Worm (Caenorhabditis elegans): Measurements from ENCODE around the gene lsm-4.

DNA sequence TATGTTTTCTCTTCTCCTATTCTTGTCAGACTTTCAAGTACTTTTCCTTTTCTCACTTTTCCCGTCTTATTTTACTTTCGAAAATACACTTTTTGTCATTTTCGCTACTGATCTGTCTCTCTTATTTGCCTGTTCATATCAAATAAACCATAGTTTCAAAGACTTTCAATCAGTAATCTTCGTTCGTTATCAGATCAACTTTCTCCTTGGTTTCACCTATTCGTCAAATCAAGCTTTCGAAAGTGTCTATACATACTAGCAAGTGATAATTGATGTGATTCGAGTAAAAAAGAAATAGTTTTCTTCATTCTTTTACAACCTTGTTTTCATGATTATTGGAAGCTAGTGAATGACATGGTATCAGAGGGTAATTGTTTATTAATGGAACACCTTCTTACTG is 10.2 kb downstream of the lsm-4 start:
- TF ChIP-seq fkh-10 (GFP tag; optimal IDR thresholded peaks at IDR 0.05) (no peak), npax-4 (tag; optimal IDR thresholded peaks at IDR 0.05) (no peak), K02D7.2 (tag; optimal IDR thresholded peaks at IDR 0.05) (no peak), ceh-31 (tag; optimal IDR thresholded peaks at IDR 0.05) (no peak), T23F11.4 (GFP tag; optimal IDR thresholded peaks at IDR 0.05) (no peak), pha-4 (tag; optimal IDR thresholded peaks at IDR 0.05) (no peak), sdc-2 (tag; optimal IDR thresholded peaks at IDR 0.05) (no peak), nfya-1 (tag; optimal IDR thresholded peaks at IDR 0.05) (no peak), mec-3 (tag; optimal IDR thresholded peaks at IDR 0.05; ENCODE audit: borderline replicate concordance) (no peak), ets-4 (tag; optimal IDR thresholded peaks at IDR 0.05) (no peak), ama-1 (optimal IDR thresholded peaks at IDR 0.05) (no peak), hlh-6 (tag; optimal IDR thresholded peaks at IDR 0.05) (no peak)

Data from whole organism, late embryonic.